Worm (Caenorhabditis elegans) whole organism, L1 larva: Measurements from ENCODE around the gene F38A6.4.

Experiments
- C16A3.4 ChIP-seq: fragments of 150-350 bp; optimal IDR thresholded peaks from 2 replicates; lab custom pipeline; 2014; ENCODE audit warnings: missing biosample characterization, missing genetic modification characterization
- F16B12.6 ChIP-seq: fragments of 150-350 bp; optimal IDR thresholded peaks from 2 replicates; lab custom pipeline; 2014; ENCODE audit warnings: missing biosample characterization, missing genetic modification characterization
- aha-1 ChIP-seq: fragments of 150-350 bp; optimal IDR thresholded peaks from 2 replicates; lab custom pipeline; 2014; ENCODE audit warnings: missing biosample characterization, missing genetic modification characterization
- aly-2 ChIP-seq: fragments of 150-350 bp; optimal IDR thresholded peaks from 2 replicates; lab custom pipeline; 2014; ENCODE audit warnings: missing biosample characterization, missing genetic modification characterization
- blmp-1 ChIP-seq: fragments of 150-350 bp; optimal IDR thresholded peaks from 2 replicates; lab custom pipeline; 2014; ENCODE audit warnings: missing biosample characterization, missing genetic modification characterization
- ceh-63 ChIP-seq: fragments of 200-800 bp; sonication (Bioruptor generic); optimal IDR thresholded peaks from 2 replicates; lab custom pipeline; 2018; ENCODE audit warnings: mild to moderate bottlenecking, missing genetic modification characterization, missing compliant biosample characterization
- ceh-8 ChIP-seq: fragments of 200-800 bp; sonication (Bioruptor generic); optimal IDR thresholded peaks from 2 replicates; lab custom pipeline; 2018; ENCODE audit warnings: mild to moderate bottlenecking, missing genetic modification characterization, moderate library complexity, missing compliant biosample characterization
- ceh-82 ChIP-seq, 3 experiments: fragments of 150-350 bp in 1 of 3; sonication (generic microtip) in 2 of 3; optimal IDR thresholded peaks; 2 replicates each; lab custom pipeline; 2014 to 2017; ENCODE audit warnings: missing biosample characterization in 3 of 3, missing genetic modification characterization in 3 of 3
- ces-1 ChIP-seq: fragments of 150-350 bp; optimal IDR thresholded peaks from 2 replicates; lab custom pipeline; 2014; ENCODE audit warnings: missing biosample characterization, missing genetic modification reagents, missing genetic modification characterization
- dpl-1 ChIP-seq, 3 experiments: fragments of 150-350 bp in 2 of 3; sonication (generic microtip) in 1 of 3; optimal IDR thresholded peaks; 2 replicates each; lab custom pipeline; 2014 to 2017; ENCODE audit warnings: missing biosample characterization in 3 of 3, missing genetic modification characterization in 3 of 3, missing genetic modification reagents in 3 of 3
- efl-1 ChIP-seq, 4 experiments: fragments of 150-350 bp; optimal IDR thresholded peaks in 3 of 4; peaks in 1 of 4; 1 replicate in 1 of 4; 2 replicates in 3 of 4; lab custom pipeline; 2014; ENCODE audit warnings: missing biosample characterization in 2 of 4, missing genetic modification characterization in 2 of 4, missing genetic modification reagents in 2 of 4
- egl-13 ChIP-seq: sonication (generic microtip); optimal IDR thresholded peaks from 2 replicates; lab custom pipeline; 2016; ENCODE audit warnings: missing genotype, missing genetic modification reagents, missing genetic modification characterization, missing compliant biosample characterization
- elt-2 ChIP-seq: sonication (generic microtip); optimal IDR thresholded peaks from 2 replicates; lab custom pipeline; 2016; ENCODE audit warnings: missing genetic modification characterization, mild to moderate bottlenecking, inconsistent platforms, missing compliant biosample characterization, missing genetic modification reagents
- elt-3 ChIP-seq, 6 experiments: fragments of 150-350 bp in 1 of 6; sonication (generic microtip); optimal IDR thresholded peaks; 2 replicates each; lab custom pipeline; 2017 to 2018; ENCODE audit warnings: missing biosample characterization in 6 of 6, missing genetic modification characterization in 6 of 6, inconsistent platforms in 1 of 6
- fkh-10 ChIP-seq: sonication (generic microtip); optimal IDR thresholded peaks from 2 replicates; lab custom pipeline; 2017; ENCODE audit warnings: missing biosample characterization, missing genetic modification reagents, missing genetic modification characterization
- fkh-8 ChIP-seq: sonication (generic microtip); optimal IDR thresholded peaks from 2 replicates; lab custom pipeline; 2016; ENCODE audit warnings: mild to moderate bottlenecking, missing genetic modification characterization, missing compliant biosample characterization
- fos-1 ChIP-seq: fragments of 150-350 bp; optimal IDR thresholded peaks from 2 replicates; lab custom pipeline; 2014; ENCODE audit warnings: missing biosample characterization, missing genetic modification characterization
- hlh-17 ChIP-seq: fragments of 200-800 bp; sonication (Bioruptor generic); optimal IDR thresholded peaks from 2 replicates; lab custom pipeline; 2018; ENCODE audit warnings: missing genetic modification characterization, mild to moderate bottlenecking, missing compliant biosample characterization, moderate library complexity, borderline replicate concordance
- hpl-2 ChIP-seq: fragments of 150-350 bp; optimal IDR thresholded peaks from 2 replicates; lab custom pipeline; 2014; ENCODE audit warnings: missing biosample characterization, missing genetic modification reagents, missing genetic modification characterization
- jun-1 ChIP-seq: fragments of 150-350 bp; optimal IDR thresholded peaks from 2 replicates; lab custom pipeline; 2014; ENCODE audit warnings: missing biosample characterization, missing genetic modification reagents, missing genetic modification characterization
- lin-35 ChIP-seq, 2 experiments: fragments of 150-350 bp; optimal IDR thresholded peaks; 2 replicates each; lab custom pipeline; 2014; ENCODE audit warnings: missing biosample characterization in 2 of 2, missing genetic modification characterization in 2 of 2, missing genetic modification reagents in 2 of 2
- lin-39 ChIP-seq: fragments of 150-350 bp; optimal IDR thresholded peaks from 2 replicates; lab custom pipeline; 2014; ENCODE audit warnings: missing biosample characterization, missing genetic modification reagents, missing genetic modification characterization
- lsy-2 ChIP-seq, 2 experiments: fragments of 150-350 bp; optimal IDR thresholded peaks; 2 replicates each; lab custom pipeline; 2014; ENCODE audit warnings: missing biosample characterization in 2 of 2, missing genetic modification characterization in 2 of 2
- mab-9 ChIP-seq: fragments of 200-800 bp; sonication (Bioruptor generic); IDR thresholded peaks from 2 replicates; pipeline ENCODE4 v1.3.6; 2022; ENCODE audit warnings: missing genetic modification reagents, missing genetic modification characterization, missing compliant biosample characterization
- mdl-1 ChIP-seq, 2 experiments: fragments of 150-350 bp; optimal IDR thresholded peaks; 2 replicates each; lab custom pipeline; 2014 to 2017; ENCODE audit warnings: missing biosample characterization in 2 of 2, missing genetic modification characterization in 2 of 2, inconsistent platforms in 1 of 2
- mef-2 ChIP-seq: fragments of 150-350 bp; optimal IDR thresholded peaks from 2 replicates; lab custom pipeline; 2014; ENCODE audit warnings: missing biosample characterization, missing genetic modification characterization
- mep-1 ChIP-seq: fragments of 150-350 bp; optimal IDR thresholded peaks from 2 replicates; lab custom pipeline; 2014; ENCODE audit warnings: missing biosample characterization, missing genetic modification characterization
- nhr-11 ChIP-seq: fragments of 150-350 bp; optimal IDR thresholded peaks from 2 replicates; lab custom pipeline; 2014; ENCODE audit warnings: missing biosample characterization, missing genetic modification characterization
- nhr-12 ChIP-seq: sonication (generic microtip); optimal IDR thresholded peaks from 2 replicates; lab custom pipeline; 2017; ENCODE audit warnings: missing biosample characterization, missing genetic modification characterization
- nhr-20 ChIP-seq: sonication (generic microtip); optimal IDR thresholded peaks from 2 replicates; lab custom pipeline; 2016; ENCODE audit warnings: mild to moderate bottlenecking, missing genetic modification characterization, missing compliant biosample characterization
- nhr-28 ChIP-seq: fragments of 150-350 bp; optimal IDR thresholded peaks from 2 replicates; lab custom pipeline; 2014; ENCODE audit warnings: missing biosample characterization, missing genetic modification characterization
- nhr-76 ChIP-seq: sonication (generic microtip); optimal IDR thresholded peaks from 2 replicates; lab custom pipeline; 2017; ENCODE audit warnings: missing biosample characterization, missing genetic modification characterization
- nhr-77 ChIP-seq: fragments of 150-350 bp; optimal IDR thresholded peaks from 2 replicates; lab custom pipeline; 2014; ENCODE audit warnings: missing biosample characterization, missing genetic modification characterization
- nhr-85 ChIP-seq: sonication (generic microtip); peaks from one replicate; lab custom pipeline; 2016; ENCODE audit warnings: missing genetic modification characterization, inconsistent platforms, missing compliant biosample characterization
- nhr-90 ChIP-seq: sonication (generic microtip); optimal IDR thresholded peaks from 2 replicates; lab custom pipeline; 2016; ENCODE audit warnings: mild to moderate bottlenecking, missing genetic modification characterization, missing compliant biosample characterization; ENCODE audit not compliant: poor library complexity
- pag-3 ChIP-seq: sonication (generic microtip); optimal IDR thresholded peaks from 2 replicates; lab custom pipeline; 2017; ENCODE audit warnings: missing genetic modification characterization, mild to moderate bottlenecking, missing compliant biosample characterization, antibody characterized with exemption, borderline replicate concordance; ENCODE audit not compliant: insufficient read depth
- pqm-1 ChIP-seq: sonication (generic microtip); optimal IDR thresholded peaks from 3 replicates; lab custom pipeline; 2017; ENCODE audit warnings: missing biosample characterization, missing genetic modification characterization
- skn-1 ChIP-seq: fragments of 150-350 bp; optimal IDR thresholded peaks from 2 replicates; lab custom pipeline; 2014; ENCODE audit warnings: missing biosample characterization, missing genetic modification characterization
- snpc-4 ChIP-seq: fragments of 150-350 bp; optimal IDR thresholded peaks from 2 replicates; lab custom pipeline; 2014; ENCODE audit warnings: missing biosample characterization, missing genetic modification characterization
- swsn-7 ChIP-seq: sonication (generic microtip); optimal IDR thresholded peaks from 2 replicates; lab custom pipeline; 2016; ENCODE audit warnings: missing genetic modification characterization, missing compliant biosample characterization
- tlp-1 ChIP-seq: fragments of 150-350 bp; optimal IDR thresholded peaks from 2 replicates; lab custom pipeline; 2014; ENCODE audit warnings: missing biosample characterization, missing genetic modification characterization
- unc-130 ChIP-seq: fragments of 150-350 bp; optimal IDR thresholded peaks from 2 replicates; lab custom pipeline; 2017; ENCODE audit warnings: missing biosample characterization, missing genetic modification characterization, inconsistent platforms
- unc-86 ChIP-seq: sonication (generic microtip); optimal IDR thresholded peaks from 2 replicates; lab custom pipeline; 2016; ENCODE audit warnings: missing genetic modification characterization, missing compliant biosample characterization
- unc-98 ChIP-seq: fragments of 200-800 bp; sonication (Bioruptor generic); IDR thresholded peaks from 2 replicates; pipeline ENCODE4 v1.3.6; 2022; ENCODE audit warnings: missing genetic modification characterization, missing compliant biosample characterization
- vab-15 ChIP-seq: sonication (generic microtip); optimal IDR thresholded peaks from 2 replicates; lab custom pipeline; 2017; ENCODE audit warnings: missing genotype, mild to moderate bottlenecking, missing genetic modification characterization, missing compliant biosample characterization
- xbp-1 ChIP-seq: sonication (generic microtip); optimal IDR thresholded peaks from 2 replicates; lab custom pipeline; 2016; ENCODE audit warnings: missing genetic modification characterization, missing compliant biosample characterization
- ztf-11 ChIP-seq, 2 experiments: sonication (generic microtip); optimal IDR thresholded peaks; 2 replicates each; lab custom pipeline; 2016 to 2017; ENCODE audit warnings: missing genetic modification characterization in 2 of 2, missing biosample characterization in 1 of 2, missing compliant biosample characterization in 1 of 2
- ztf-4 ChIP-seq: fragments of 150-350 bp; optimal IDR thresholded peaks from 2 replicates; lab custom pipeline; 2014; ENCODE audit warnings: missing biosample characterization, missing genetic modification characterization

F38A6.4 gene

ce11 chrV:20731787-20732186 lies 43.4 kb downstream of the F38A6.4 start, which contains the start of gene srxa-1:
srxa-1 (plus strand) TSS chrV:20732087.
- TF ChIP-seq skn-1 (tag; lab: Kevin White, UChicago): no peak
- TF ChIP-seq nhr-90: no peak
- TF ChIP-seq xbp-1: no peak
- no peak for TF ChIP-seq unc-98 (GFP tag; lab: Robert Waterston, UW)
- no peak for TF ChIP-seq ztf-4 (tag; lab: Kevin White, UChicago)
- no peak for TF ChIP-seq lsy-2 (tag; optimal IDR thresholded peaks at IDR 0.05; lab: Kevin White, UChicago)
- no peak for TF ChIP-seq tlp-1
- no peak for TF ChIP-seq swsn-7 (tag; lab: Kevin White, UChicago)
- TF ChIP-seq vab-15 (tag; lab: Kevin White, UChicago): no peak
- no peak for TF ChIP-seq ceh-82 (tag; optimal IDR thresholded peaks at IDR 0.05; lab: Kevin White, UChicago)
- no peak for TF ChIP-seq unc-130 (tag; lab: Kevin White, UChicago)
- TF ChIP-seq hpl-2: no peak
- TF ChIP-seq blmp-1 (tag; lab: Kevin White, UChicago): no peak
- no peak for TF ChIP-seq elt-3 (tag; optimal IDR thresholded peaks at IDR 0.05; lab: Kevin White, UChicago)
- TF ChIP-seq fkh-10 (GFP tag; lab: Kevin White, UChicago): no peak
- no peak for TF ChIP-seq elt-2
- TF ChIP-seq ces-1 (GFP tag; lab: Kevin White, UChicago): no peak

- TF ChIP-seq mep-1 (tag; lab: Kevin White, UChicago): peak; percentile 56
- TF ChIP-seq aha-1 (tag; lab: Kevin White, UChicago): no peak
- no peak for TF ChIP-seq F16B12.6 (tag; lab: Kevin White, UChicago)
- peak; percentile 20 to 60 for TF ChIP-seq lin-35 (GFP tag; optimal IDR thresholded peaks at IDR 0.05; lab: Kevin White, UChicago)
- TF ChIP-seq aly-2 (tag; lab: Kevin White, UChicago): no peak
- no peak for TF ChIP-seq unc-98 (GFP tag; lab: Robert Waterston, UW)
- peak; percentile 10 for TF ChIP-seq jun-1
- TF ChIP-seq swsn-7 (tag; lab: Kevin White, UChicago): peak; percentile 42
- TF ChIP-seq fkh-10 (GFP tag; lab: Kevin White, UChicago): no peak
- 0 out of 2 replicates have a peak, but pooled peaks have one; percentile 26 for TF ChIP-seq mab-9
- TF ChIP-seq nhr-11: no peak
- TF ChIP-seq snpc-4 (tag; lab: Kevin White, UChicago): peak; percentile 18
- no peak for TF ChIP-seq mef-2
- TF ChIP-seq C16A3.4 (tag; lab: Kevin White, UChicago): no peak
- peak; percentile 30 for TF ChIP-seq nhr-77
- peak; percentile 77 for TF ChIP-seq elt-2
- TF ChIP-seq ceh-8: no peak
- no peak for TF ChIP-seq fos-1 (tag; lab: Kevin White, UChicago)
- no peak for TF ChIP-seq ceh-63 (GFP tag; lab: Kevin White, UChicago)
- peak; percentile 36 for TF ChIP-seq skn-1 (tag; lab: Kevin White, UChicago)
- peak; percentile 28 to 42 for TF ChIP-seq efl-1 (optimal IDR thresholded peaks at IDR 0.05; lab: Kevin White, UChicago)
- TF ChIP-seq efl-1 (GFP tag; optimal IDR thresholded peaks at IDR 0.05 in 1 of 2; lab: Kevin White, UChicago): peak in 1 of 2 experiments; percentile 85
- TF ChIP-seq lin-39 (tag; lab: Kevin White, UChicago): no peak
- no peak for TF ChIP-seq pqm-1 (tag; lab: Kevin White, UChicago)
- TF ChIP-seq nhr-12 (tag; lab: Kevin White, UChicago): no peak
- TF ChIP-seq nhr-85 (tag; lab: Kevin White, UChicago): peak; percentile 58
- peak; percentile 22 to 59 for TF ChIP-seq lsy-2 (tag; optimal IDR thresholded peaks at IDR 0.05; lab: Kevin White, UChicago)
- TF ChIP-seq unc-86: no peak
- peak; percentile 7 for TF ChIP-seq xbp-1
- peak; percentile 10 for TF ChIP-seq ztf-4 (tag; lab: Kevin White, UChicago)
- TF ChIP-seq elt-3 (tag; optimal IDR thresholded peaks at IDR 0.05; lab: Kevin White, UChicago): no peak
- TF ChIP-seq ceh-82 (tag; optimal IDR thresholded peaks at IDR 0.05; lab: Kevin White, UChicago): peak in 2 of 3 experiments; percentile 21 to 53
- TF ChIP-seq nhr-90: peak; percentile 67
- no peak for TF ChIP-seq hlh-17 (GFP tag; lab: Kevin White, UChicago)
- peak in 2 of 3 experiments; percentile 21 to 36 for TF ChIP-seq dpl-1 (GFP tag; optimal IDR thresholded peaks at IDR 0.05; lab: Kevin White, UChicago)
- TF ChIP-seq ztf-11 (tag; optimal IDR thresholded peaks at IDR 0.05; lab: Kevin White, UChicago): no peak
- no peak for TF ChIP-seq egl-13 (tag; lab: Kevin White, UChicago)
- no peak for TF ChIP-seq nhr-28 (tag; lab: Kevin White, UChicago)
- TF ChIP-seq nhr-76 (tag; lab: Kevin White, UChicago): no peak
- TF ChIP-seq nhr-20 (tag; lab: Kevin White, UChicago): peak; percentile 50
- TF ChIP-seq mdl-1 (tag; optimal IDR thresholded peaks at IDR 0.05; lab: Kevin White, UChicago): peak in 1 of 2 experiments; percentile 71
- TF ChIP-seq pag-3: no peak
- TF ChIP-seq fkh-8 (tag; lab: Kevin White, UChicago): no peak
Observed at ce11 chrV:20728763-20729350, 46.3 kb downstream of the F38A6.4 start, which contains the start of gene ipla-3. ipla-3 (minus strand) TSS chrV:20729272.
